Fruit fly (Drosophila melanogaster): Measurements from ENCODE around the gene CG32110.

- no peak for TF ChIP-seq ovo (GFP tag; optimal IDR thresholded peaks at IDR 0.05)
- no peak for TF ChIP-seq Crg-1 (GFP tag; optimal IDR thresholded peaks at IDR 0.05)
- TF ChIP-seq CG1620 (GFP tag; optimal IDR thresholded peaks at IDR 0.05): no peak
- peak; percentile 20 for TF ChIP-seq CG33017 (tag; optimal IDR thresholded peaks at IDR 0.05)
Observed at dm6 chr3L:12772740-12773686, 35.5 kb upstream of the CG32110 start, which contains the start of gene Hip1.

Data from whole organism, adult.